Worm (Caenorhabditis elegans) whole organism, L2 larva: ENCODE data around the gene Y41C4A.18.
"Not testable (repeated sequence)": the region's sequence is repeated elsewhere in the genome, so short reads cannot be mapped to it uniquely, and the experiment has no call there.

Experiments
- C34F6.9 ChIP-seq: fragments of 150-350 bp; optimal IDR thresholded peaks from 2 replicates; lab custom pipeline; 2014; ENCODE audit warnings: missing biosample characterization, missing genetic modification characterization
- Y55F3AM.14 ChIP-seq: fragments of 200-800 bp; sonication (Bioruptor generic); optimal IDR thresholded peaks from 2 replicates; lab custom pipeline; 2018; ENCODE audit warnings: mild to moderate bottlenecking, missing genetic modification characterization, missing compliant biosample characterization
- ZK546.5 ChIP-seq: sonication (generic microtip); optimal IDR thresholded peaks from 2 replicates; lab custom pipeline; 2017; ENCODE audit warnings: missing biosample characterization, missing genetic modification characterization
- blmp-1 ChIP-seq: sonication (generic microtip); optimal IDR thresholded peaks from 2 replicates; lab custom pipeline; 2017; ENCODE audit warnings: missing genetic modification characterization, mild to moderate bottlenecking, missing compliant biosample characterization, antibody characterized with exemption, moderate library complexity; ENCODE audit not compliant: insufficient read depth
- ceh-16 ChIP-seq: fragments of 150-350 bp; optimal IDR thresholded peaks from 2 replicates; lab custom pipeline; 2014; ENCODE audit warnings: missing biosample characterization, missing genetic modification characterization
- ceh-82 ChIP-seq: fragments of 150-350 bp; optimal IDR thresholded peaks from 2 replicates; lab custom pipeline; 2014; ENCODE audit warnings: missing biosample characterization, missing genetic modification characterization
- crh-2 ChIP-seq: sonication (generic microtip); optimal IDR thresholded peaks from 2 replicates; lab custom pipeline; 2017; ENCODE audit warnings: missing biosample characterization, missing genetic modification characterization
- dmd-4 ChIP-seq: sonication (generic microtip); optimal IDR thresholded peaks from 2 replicates; lab custom pipeline; 2017; ENCODE audit warnings: missing biosample characterization, missing genetic modification characterization
- egl-27 ChIP-seq: sonication (generic microtip); optimal IDR thresholded peaks from 3 replicates; lab custom pipeline; 2017; ENCODE audit warnings: missing biosample characterization, missing genetic modification reagents, missing genetic modification characterization
- elt-1 ChIP-seq: fragments of 150-350 bp; optimal IDR thresholded peaks from 2 replicates; lab custom pipeline; 2014; ENCODE audit warnings: missing biosample characterization, missing genetic modification characterization
- fos-1 ChIP-seq: fragments of 150-350 bp; optimal IDR thresholded peaks from 2 replicates; lab custom pipeline; 2014; ENCODE audit warnings: missing biosample characterization, missing genetic modification characterization
- gmeb-1 ChIP-seq: fragments of 150-350 bp; optimal IDR thresholded peaks from 2 replicates; lab custom pipeline; 2014; ENCODE audit warnings: missing biosample characterization, missing genetic modification characterization
- lin-11 ChIP-seq: fragments of 150-350 bp; sonication (generic microtip); optimal IDR thresholded peaks from 2 replicates; lab custom pipeline; 2014; ENCODE audit warnings: missing biosample characterization, missing genetic modification characterization, inconsistent platforms, mixed read lengths
- lin-13 ChIP-seq: fragments of 150-350 bp; optimal IDR thresholded peaks from 2 replicates; lab custom pipeline; 2014; ENCODE audit warnings: missing biosample characterization, missing genetic modification reagents, missing genetic modification characterization
- lin-39 ChIP-seq: fragments of 150-350 bp; optimal IDR thresholded peaks from 2 replicates; lab custom pipeline; 2014; ENCODE audit warnings: missing biosample characterization, missing genetic modification reagents, missing genetic modification characterization
- lsy-2 ChIP-seq, 2 experiments: fragments of 150-350 bp in 1 of 2; sonication (generic microtip) in 1 of 2; optimal IDR thresholded peaks; 2 replicates each; lab custom pipeline; 2014 to 2017; ENCODE audit warnings: missing biosample characterization in 2 of 2, missing genetic modification characterization in 2 of 2
- mab-5 ChIP-seq: fragments of 150-350 bp; optimal IDR thresholded peaks from 2 replicates; lab custom pipeline; 2014; ENCODE audit warnings: missing biosample characterization, missing genetic modification characterization
- mdl-1 ChIP-seq, 2 experiments: fragments of 150-350 bp in 1 of 2; sonication (generic microtip) in 1 of 2; optimal IDR thresholded peaks; 2 replicates each; lab custom pipeline; 2017; ENCODE audit warnings: missing biosample characterization in 2 of 2, missing genetic modification characterization in 2 of 2
- nhr-129 ChIP-seq: fragments of 150-350 bp; optimal IDR thresholded peaks from 2 replicates; lab custom pipeline; 2014; ENCODE audit warnings: missing biosample characterization, missing genetic modification characterization
- nhr-21 ChIP-seq: fragments of 150-350 bp; optimal IDR thresholded peaks from 2 replicates; lab custom pipeline; 2014; ENCODE audit warnings: missing biosample characterization, missing genetic modification characterization
- nhr-23 ChIP-seq: fragments of 150-350 bp; optimal IDR thresholded peaks from 2 replicates; lab custom pipeline; 2014; ENCODE audit warnings: missing biosample characterization, missing genetic modification reagents, missing genetic modification characterization
- nhr-25 ChIP-seq: fragments of 150-350 bp; sonication (generic microtip); optimal IDR thresholded peaks from 3 replicates; lab custom pipeline; 2014; ENCODE audit warnings: missing biosample characterization, missing genetic modification characterization
- nhr-6 ChIP-seq: fragments of 150-350 bp; optimal IDR thresholded peaks from 2 replicates; lab custom pipeline; 2014; ENCODE audit warnings: missing biosample characterization, missing genetic modification characterization
- nhr-77 ChIP-seq: fragments of 150-350 bp; optimal IDR thresholded peaks from 2 replicates; lab custom pipeline; 2014; ENCODE audit warnings: missing biosample characterization, missing genetic modification characterization
- peb-1 ChIP-seq: fragments of 150-350 bp; optimal IDR thresholded peaks from 2 replicates; lab custom pipeline; 2014; ENCODE audit warnings: missing biosample characterization, missing genetic modification characterization
- sem-4 ChIP-seq: fragments of 150-350 bp; optimal IDR thresholded peaks from 2 replicates; lab custom pipeline; 2014; ENCODE audit warnings: missing biosample characterization, missing genetic modification reagents, missing genetic modification characterization
- skn-1 ChIP-seq: sonication (generic microtip); optimal IDR thresholded peaks from 2 replicates; lab custom pipeline; 2017; ENCODE audit warnings: missing biosample characterization, missing genetic modification characterization
- sma-3 ChIP-seq: sonication (generic microtip); optimal IDR thresholded peaks from 2 replicates; lab custom pipeline; 2016; ENCODE audit warnings: missing genetic modification reagents, missing genetic modification characterization, missing compliant biosample characterization
- sma-9 ChIP-seq, 2 experiments: fragments of 150-350 bp in 1 of 2; sonication (generic microtip) in 1 of 2; optimal IDR thresholded peaks; 2 replicates each; lab custom pipeline; 2014 to 2016; ENCODE audit warnings: missing genetic modification characterization in 2 of 2, mild to moderate bottlenecking in 1 of 2, missing biosample characterization in 1 of 2, missing compliant biosample characterization in 1 of 2, missing genetic modification reagents in 1 of 2, moderate library complexity in 1 of 2
- snpc-4 ChIP-seq: fragments of 150-350 bp; optimal IDR thresholded peaks from 2 replicates; lab custom pipeline; 2014; ENCODE audit warnings: missing biosample characterization, missing genetic modification characterization
- unc-55 ChIP-seq: fragments of 150-350 bp; sonication (generic microtip); optimal IDR thresholded peaks from 3 replicates; lab custom pipeline; 2014; ENCODE audit warnings: missing biosample characterization, missing genetic modification reagents, missing genetic modification characterization
- unc-62 ChIP-seq: fragments of 150-350 bp; optimal IDR thresholded peaks from 2 replicates; lab custom pipeline; 2014; ENCODE audit warnings: missing biosample characterization, missing genetic modification reagents, missing genetic modification characterization
- zag-1 ChIP-seq: fragments of 150-350 bp; optimal IDR thresholded peaks from 2 replicates; lab custom pipeline; 2014; ENCODE audit warnings: missing biosample characterization, missing genetic modification characterization
- ztf-1 ChIP-seq: fragments of 200-800 bp; sonication (Bioruptor generic); conservative IDR thresholded peaks from 2 replicates; pipeline ENCODE4 v1.3.6; 2022; ENCODE audit warnings: missing genetic modification characterization, missing compliant biosample characterization
- ztf-11 ChIP-seq: sonication (generic microtip); optimal IDR thresholded peaks from 2 replicates; lab custom pipeline; 2017; ENCODE audit warnings: missing biosample characterization, missing genetic modification characterization
- ztf-4 ChIP-seq: fragments of 150-350 bp; optimal IDR thresholded peaks from 2 replicates; lab custom pipeline; 2014; ENCODE audit warnings: missing biosample characterization, missing genetic modification characterization

Y41C4A.18 gene

ce11 chrIII:11750817-11751216 lies 20.4 kb downstream of the Y41C4A.18 start:
- TF ChIP-seq gmeb-1 (tag; lab: Kevin White, UChicago) (no peak), egl-27 (tag; lab: Kevin White, UChicago) (no peak), lin-13 (GFP tag; lab: Kevin White, UChicago) (no peak), snpc-4 (tag; lab: Kevin White, UChicago) (no peak), peb-1 (tag; lab: Kevin White, UChicago) (no peak), elt-1 (tag; lab: Kevin White, UChicago) (no peak), mab-5 (no peak), zag-1 (no peak), dmd-4 (tag; lab: Kevin White, UChicago) (no peak), blmp-1 (tag; lab: Kevin White, UChicago) (no peak), ztf-11 (no peak), unc-62 (GFP tag; lab: Kevin White, UChicago) (no peak), nhr-23 (no peak), ztf-1 (no peak), crh-2 (tag; lab: Kevin White, UChicago) (no peak), lin-11 (tag; lab: Kevin White, UChicago) (no peak), sma-3 (GFP tag; lab: Kevin White, UChicago) (no peak), ceh-16 (no peak), lin-39 (tag; lab: Kevin White, UChicago) (no peak), skn-1 (tag; lab: Kevin White, UChicago) (no peak)

- TF ChIP-seq unc-62 (GFP tag; lab: Kevin White, UChicago) (no peak), Y55F3AM.14 (GFP tag; lab: Kevin White, UChicago) (no peak), sma-9 (GFP tag; optimal IDR thresholded peaks at IDR 0.05; lab: Kevin White, UChicago) (no peak), sma-9 (tag; optimal IDR thresholded peaks at IDR 0.05; lab: Kevin White, UChicago) (no peak), lin-13 (GFP tag; lab: Kevin White, UChicago) (no peak), ZK546.5 (tag; lab: Kevin White, UChicago) (no peak), skn-1 (tag; lab: Kevin White, UChicago) (no peak), ceh-16 (no peak), nhr-25 (no peak)
These were observed 27.5 kb downstream of the Y41C4A.18 start for ce11 chrIII:11757892-11758291.

ce11 chrIII:11760634-11761033 lies 30.2 kb downstream of the Y41C4A.18 start:
- TF ChIP-seq nhr-25 (no peak), ceh-82 (tag; lab: Kevin White, UChicago) (no peak), ZK546.5 (tag; lab: Kevin White, UChicago) (no peak), mab-5 (no peak), crh-2 (tag; lab: Kevin White, UChicago) (no peak), Y55F3AM.14 (GFP tag; lab: Kevin White, UChicago) (no peak), lin-39 (tag; lab: Kevin White, UChicago) (no peak), peb-1 (tag; lab: Kevin White, UChicago) (no peak), ztf-11 (no peak), C34F6.9 (tag; lab: Kevin White, UChicago) (no peak)

DNA sequence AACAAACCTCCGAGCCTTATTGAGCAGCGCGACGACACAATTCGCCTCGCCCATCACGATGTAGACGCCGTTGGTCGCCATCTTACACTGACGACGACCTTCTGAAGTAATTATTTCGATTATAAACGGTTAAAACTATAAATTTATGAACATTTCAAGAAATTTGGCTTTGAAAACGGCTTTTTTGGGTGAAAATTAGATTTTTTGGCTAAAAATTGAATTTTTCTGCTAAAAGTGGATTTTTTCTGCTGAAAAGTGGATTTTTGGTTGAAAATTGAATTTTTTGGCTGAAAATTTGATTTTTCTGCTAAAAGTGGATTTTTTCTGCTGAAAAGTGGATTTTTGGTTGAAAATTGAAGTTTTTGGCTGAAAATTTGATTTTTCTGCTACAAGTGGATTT lies 43.2 kb downstream of the Y41C4A.18 start, which contains the start of gene gbf-1:
gbf-1 (minus strand) TSS at position 101 of the 400 bp plus-strand sequence.
- TF ChIP-seq mdl-1 (tag; optimal IDR thresholded peaks at IDR 0.05; lab: Kevin White, UChicago); sem-4 (tag; lab: Kevin White, UChicago); ztf-4: not testable (repeated sequence)

ce11 chrIII:11774508-11775000 lies 44.1 kb downstream of the Y41C4A.18 start, which contains the start of gene immp-1:
Gene immp-1 (plus strand): TSS chrIII:11774950.
- TF ChIP-seq nhr-129 (tag; lab: Kevin White, UChicago) (peak; percentile 45), nhr-21 (tag; lab: Kevin White, UChicago) (no peak), nhr-23 (no peak), mdl-1 (tag; optimal IDR thresholded peaks at IDR 0.05; lab: Kevin White, UChicago) (peak in 1 of 2 experiments; percentile 42), unc-55 (GFP tag; lab: Kevin White, UChicago) (peak; percentile 62), fos-1 (tag; lab: Kevin White, UChicago) (peak; percentile 36), crh-2 (tag; lab: Kevin White, UChicago) (peak; percentile 92), blmp-1 (tag; lab: Kevin White, UChicago) (peak; percentile 74), gmeb-1 (tag; lab: Kevin White, UChicago) (peak; percentile 63), nhr-77 (no peak), sem-4 (tag; lab: Kevin White, UChicago) (peak; percentile 49), nhr-25 (peak; percentile 27), ztf-4 (no peak), lsy-2 (tag; optimal IDR thresholded peaks at IDR 0.05; lab: Kevin White, UChicago) (peak; percentile 3 to 70), nhr-6 (no peak), C34F6.9 (tag; lab: Kevin White, UChicago) (peak; percentile 51), snpc-4 (tag; lab: Kevin White, UChicago) (no peak)
